In genomic region chr3L:19618072-19618958, dm6 we compare ENCODE assay signal across 1 fruit fly cellular context.
TF ChIP-seq lines count a peak whose summit lies in the region.

asf1 (plus strand) TSS chr3L:19618894.

TF ChIP-seq in whole organism, embryonic, 481 proteins besides CTCF, POLR2A, EP300 and RAD21 (continued from another document and continues in another):
- TF ChIP-seq CG5953 (GFP tag; IDR thresholded peaks at IDR 0.05; lab: Robert Waterston, UW) (no peak), bbx (GFP tag; IDR thresholded peaks at IDR 0.05; lab: Robert Waterston, UW; ENCODE audit: partially characterized antibody) (peak; percentile 76), Gug (GFP tag; IDR thresholded peaks at IDR 0.05; lab: Robert Waterston, UW) (no peak), CG12769 (tag; optimal IDR thresholded peaks at IDR 0.05; lab: Kevin White, UChicago) (no peak), CG17186 (GFP tag; optimal IDR thresholded peaks at IDR 0.05; lab: Kevin White, UChicago) (peak; percentile 40), CG14441 (GFP tag; IDR thresholded peaks at IDR 0.05; lab: Robert Waterston, UW) (no peak), Dll (GFP tag; IDR thresholded peaks at IDR 0.05; lab: Robert Waterston, UW; ENCODE audit: partially characterized antibody) (peak; percentile 88), Spps (tag; optimal IDR thresholded peaks at IDR 0.05; lab: Kevin White, UChicago) (no peak), Nf-YA (GFP tag; IDR thresholded peaks at IDR 0.05; lab: Robert Waterston, UW) (no peak), YL-1 (GFP tag; optimal IDR thresholded peaks at IDR 0.05; lab: Kevin White, UChicago) (peak; percentile 10), CG8478 (optimal IDR thresholded peaks at IDR 0.05; lab: Kevin White, UChicago) (no peak), Dad (GFP tag; optimal IDR thresholded peaks at IDR 0.05; lab: Kevin White, UChicago) (no peak), Blimp-1 (GFP tag; optimal IDR thresholded peaks at IDR 0.05; lab: Kevin White, UChicago) (no peak), repo (GFP tag; optimal IDR thresholded peaks at IDR 0.05; lab: Kevin White, UChicago) (no peak), Ravus (GFP tag; IDR thresholded peaks at IDR 0.05; lab: Robert Waterston, UW) (no peak), CG14710 (tag; optimal IDR thresholded peaks at IDR 0.05; lab: Kevin White, UChicago) (peak; percentile 67), CG1602 (GFP tag; optimal IDR thresholded peaks at IDR 0.05; lab: Kevin White, UChicago) (no peak), CG10565 (GFP tag; optimal IDR thresholded peaks at IDR 0.05; lab: Kevin White, UChicago) (no peak), pb (GFP tag; optimal IDR thresholded peaks at IDR 0.05; lab: Kevin White, UChicago) (no peak), CG10462 (GFP tag; optimal IDR thresholded peaks at IDR 0.05; lab: Kevin White, UChicago) (no peak), CG33557 (GFP tag; optimal IDR thresholded peaks at IDR 0.05; lab: Kevin White, UChicago) (no peak), psq (GFP tag; optimal IDR thresholded peaks at IDR 0.05; lab: Kevin White, UChicago) (no peak), PHDP (tag; optimal IDR thresholded peaks at IDR 0.05; lab: Kevin White, UChicago) (no peak), Lim3 (GFP tag; IDR thresholded peaks at IDR 0.05; lab: Robert Waterston, UW) (no peak), ato (GFP tag; IDR thresholded peaks at IDR 0.05; lab: Robert Waterston, UW; ENCODE audit: partially characterized antibody) (peak; percentile 45; the same call in 1 of the 2 replicates), Vsx1 (GFP tag; optimal IDR thresholded peaks at IDR 0.05; lab: Kevin White, UChicago) (no peak), CG12155 (GFP tag; optimal IDR thresholded peaks at IDR 0.05; lab: Kevin White, UChicago) (peak; percentile 33), row (GFP tag; IDR thresholded peaks at IDR 0.05; lab: Robert Waterston, UW) (peak; percentile 66; the same call in 2 of the 3 replicates), Six4 (GFP tag; optimal IDR thresholded peaks at IDR 0.05; lab: Kevin White, UChicago) (no peak), CG6254 (GFP tag; optimal IDR thresholded peaks at IDR 0.05; lab: Kevin White, UChicago) (no peak), CG9797 (GFP tag; optimal IDR thresholded peaks at IDR 0.05; lab: Kevin White, UChicago) (peak; percentile 88), toy (GFP tag; IDR thresholded peaks at IDR 0.05; lab: Robert Waterston, UW) (no peak), Lhr (GFP tag; optimal IDR thresholded peaks at IDR 0.05; lab: Kevin White, UChicago) (peak; percentile 67), Ets97D (GFP tag; optimal IDR thresholded peaks at IDR 0.05; lab: Kevin White, UChicago) (peak; percentile 59), z (GFP tag; IDR thresholded peaks at IDR 0.05; lab: Robert Waterston, UW) (no peak), ssp (GFP tag; IDR thresholded peaks at IDR 0.05; lab: Robert Waterston, UW) (no peak), bab2 (GFP tag; optimal IDR thresholded peaks at IDR 0.05; lab: Kevin White, UChicago) (peak; percentile 2), CG13287 (GFP tag; IDR thresholded peaks at IDR 0.05; lab: Robert Waterston, UW; ENCODE audit: partially characterized antibody) (peak; percentile 82), bsh (GFP tag; optimal IDR thresholded peaks at IDR 0.05; lab: Kevin White, UChicago) (no peak), CG10321 (GFP tag; IDR thresholded peaks at IDR 0.05; lab: Robert Waterston, UW) (no peak), CG13894 (tag; optimal IDR thresholded peaks at IDR 0.05; lab: Kevin White, UChicago) (no peak), CG7963 (GFP tag; IDR thresholded peaks at IDR 0.05; lab: Robert Waterston, UW; ENCODE audit: partially characterized antibody) (no peak; the same call in 2 of the 3 replicates), Elba2 (GFP tag; optimal IDR thresholded peaks at IDR 0.05; lab: Kevin White, UChicago) (no peak), pan (optimal IDR thresholded peaks at IDR 0.05; lab: Kevin White, UChicago) (no peak), pan (GFP tag; optimal IDR thresholded peaks at IDR 0.05 in 1 of 2, IDR thresholded peaks at IDR 0.05 in 1 of 2) (no peak), CG3847 (GFP tag; IDR thresholded peaks at IDR 0.05; lab: Robert Waterston, UW) (no peak; the same call in 1 of the 2 replicates), crp (GFP tag; optimal IDR thresholded peaks at IDR 0.05; lab: Kevin White, UChicago) (peak; percentile 91 to 93), CG9215 (GFP tag; IDR thresholded peaks at IDR 0.05; lab: Robert Waterston, UW) (no peak), CG11695 (GFP tag; IDR thresholded peaks at IDR 0.05; lab: Robert Waterston, UW) (no peak), CG2889 (GFP tag; IDR thresholded peaks at IDR 0.05; lab: Robert Waterston, UW) (no peak), CG16863 (GFP tag; optimal IDR thresholded peaks at IDR 0.05; lab: Kevin White, UChicago) (no peak), mam (GFP tag; optimal IDR thresholded peaks at IDR 0.05; lab: Kevin White, UChicago) (peak; percentile 29), Bgb (GFP tag; IDR thresholded peaks at IDR 0.05; lab: Robert Waterston, UW; ENCODE audit: partially characterized antibody) (peak; percentile 75), dysf (GFP tag; IDR thresholded peaks at IDR 0.05; lab: Robert Waterston, UW) (no peak), Hr3 (GFP tag; optimal IDR thresholded peaks at IDR 0.05; lab: Kevin White, UChicago) (no peak), CG17385 (GFP tag; optimal IDR thresholded peaks at IDR 0.05; lab: Kevin White, UChicago) (no peak), CG10979 (tag; optimal IDR thresholded peaks at IDR 0.05; lab: Kevin White, UChicago) (peak; percentile 19), Atf3 (GFP tag; optimal IDR thresholded peaks at IDR 0.05; lab: Kevin White, UChicago) (no peak), CG9609 (GFP tag; optimal IDR thresholded peaks at IDR 0.05; lab: Kevin White, UChicago) (no peak), CG1233 (GFP tag; optimal IDR thresholded peaks at IDR 0.05; lab: Kevin White, UChicago) (no peak), Dip2 (GFP tag; IDR thresholded peaks at IDR 0.05; lab: Robert Waterston, UW) (no peak), CG15514 (GFP tag; optimal IDR thresholded peaks at IDR 0.05; lab: Kevin White, UChicago) (peak; percentile 80), CG18476 (GFP tag; optimal IDR thresholded peaks at IDR 0.05; lab: Kevin White, UChicago) (no peak), CG11247 (GFP tag; IDR thresholded peaks at IDR 0.05; lab: Robert Waterston, UW) (no peak), CG8359 (GFP tag; optimal IDR thresholded peaks at IDR 0.05; lab: Kevin White, UChicago; ENCODE audit: borderline replicate concordance) (no peak), btn (GFP tag; optimal IDR thresholded peaks at IDR 0.05; lab: Kevin White, UChicago) (no peak), aop (GFP tag; IDR thresholded peaks at IDR 0.05; lab: Robert Waterston, UW) (no peak), dm (GFP tag; optimal IDR thresholded peaks at IDR 0.05; lab: Kevin White, UChicago) (no peak), trem (tag; optimal IDR thresholded peaks at IDR 0.05; lab: Kevin White, UChicago) (peak; percentile 47), Sin3A (optimal IDR thresholded peaks at IDR 0.05; lab: Kevin White, UChicago) (peak; percentile 89), gce (GFP tag; IDR thresholded peaks at IDR 0.05; lab: Robert Waterston, UW) (no peak), HmgZ (tag; optimal IDR thresholded peaks at IDR 0.05; lab: Kevin White, UChicago) (no peak), CG6683 (GFP tag; optimal IDR thresholded peaks at IDR 0.05; lab: Kevin White, UChicago) (no peak), sob (GFP tag; IDR thresholded peaks at IDR 0.05; lab: Robert Waterston, UW) (no peak), Hr51 (GFP tag; optimal IDR thresholded peaks at IDR 0.05; lab: Kevin White, UChicago) (peak in 1 of 2 experiments; percentile 3), CG3163 (GFP tag; optimal IDR thresholded peaks at IDR 0.05; lab: Kevin White, UChicago) (no peak), CG12104 (GFP tag; optimal IDR thresholded peaks at IDR 0.05; lab: Kevin White, UChicago) (no peak), prd (optimal IDR thresholded peaks at IDR 0.05; lab: Kevin White, UChicago) (no peak), prd (GFP tag; IDR thresholded peaks at IDR 0.05; lab: Robert Waterston, UW) (no peak), fd96Cb (tag; optimal IDR thresholded peaks at IDR 0.05; lab: Kevin White, UChicago) (no peak), Dip3 (GFP tag; optimal IDR thresholded peaks at IDR 0.05; lab: Kevin White, UChicago) (peak; percentile 27), tup (GFP tag; optimal IDR thresholded peaks at IDR 0.05; lab: Kevin White, UChicago) (no peak), tll (GFP tag; optimal IDR thresholded peaks at IDR 0.05; lab: Kevin White, UChicago) (peak in 1 of 2 experiments; percentile 54), croc (GFP tag; conservative IDR thresholded peaks at IDR 0.05; lab: Robert Waterston, UW) (no peak), trh (GFP tag; optimal IDR thresholded peaks at IDR 0.05; lab: Kevin White, UChicago) (no peak), CG3407 (GFP tag; optimal IDR thresholded peaks at IDR 0.05; lab: Kevin White, UChicago) (no peak), CG6813 (GFP tag; optimal IDR thresholded peaks at IDR 0.05; lab: Kevin White, UChicago) (no peak), CG30431 (GFP tag; optimal IDR thresholded peaks at IDR 0.05; lab: Kevin White, UChicago) (no peak), CG43689 (GFP tag; IDR thresholded peaks at IDR 0.05; lab: Robert Waterston, UW) (no peak), Deaf1 (tag; optimal IDR thresholded peaks at IDR 0.05; lab: Kevin White, UChicago) (no peak), CG6175 (GFP tag; IDR thresholded peaks at IDR 0.05; lab: Robert Waterston, UW) (no peak), sna (GFP tag; IDR thresholded peaks at IDR 0.05; lab: Robert Waterston, UW; ENCODE audit: partially characterized antibody) (peak; percentile 67), zen2 (GFP tag; IDR thresholded peaks at IDR 0.05; lab: Robert Waterston, UW; ENCODE audit: partially characterized antibody) (peak; percentile 45; the same call in 1 of the 3 replicates), gcm2 (GFP tag; optimal IDR thresholded peaks at IDR 0.05; lab: Kevin White, UChicago) (no peak), inv (GFP tag; IDR thresholded peaks at IDR 0.05; lab: Robert Waterston, UW; ENCODE audit: partially characterized antibody) (peak; percentile 71), Tbp (GFP tag; optimal IDR thresholded peaks at IDR 0.05; lab: Kevin White, UChicago) (no peak), fd3F (GFP tag; optimal IDR thresholded peaks at IDR 0.05; lab: Kevin White, UChicago) (no peak), ranshi (GFP tag; IDR thresholded peaks at IDR 0.05; lab: Robert Waterston, UW) (0 out of 2 replicates have a peak, but pooled peaks have one; percentile 7), ATbp (GFP tag; optimal IDR thresholded peaks at IDR 0.05; lab: Kevin White, UChicago) (no peak), CG8388 (GFP tag; optimal IDR thresholded peaks at IDR 0.05; lab: Kevin White, UChicago) (no peak), CG4730 (GFP tag; IDR thresholded peaks at IDR 0.05; lab: Robert Waterston, UW) (no peak), Ptx1 (GFP tag; IDR thresholded peaks at IDR 0.05; lab: Robert Waterston, UW) (no peak), Taf1 (GFP tag; IDR thresholded peaks at IDR 0.05; lab: Robert Waterston, UW) (no peak), unc-4 (GFP tag; IDR thresholded peaks at IDR 0.05; lab: Robert Waterston, UW; ENCODE audit: partially characterized antibody) (peak; percentile 73), salm (tag; optimal IDR thresholded peaks at IDR 0.05; lab: Kevin White, UChicago) (no peak), Eip74EF (GFP tag; optimal IDR thresholded peaks at IDR 0.05; lab: Kevin White, UChicago) (no peak), dmrt11E (tag; optimal IDR thresholded peaks at IDR 0.05; lab: Kevin White, UChicago) (no peak), fd64A (GFP tag; optimal IDR thresholded peaks at IDR 0.05; lab: Kevin White, UChicago) (no peak), Sox102F (GFP tag; optimal IDR thresholded peaks at IDR 0.05; lab: Kevin White, UChicago) (no peak), emc (GFP tag; optimal IDR thresholded peaks at IDR 0.05; lab: Kevin White, UChicago) (no peak), danr (GFP tag; IDR thresholded peaks at IDR 0.05; lab: Robert Waterston, UW) (no peak), CG17568 (GFP tag; optimal IDR thresholded peaks at IDR 0.05; lab: Kevin White, UChicago) (no peak), CG4820 (GFP tag; optimal IDR thresholded peaks at IDR 0.05; lab: Kevin White, UChicago) (no peak), chif (GFP tag; optimal IDR thresholded peaks at IDR 0.05; lab: Kevin White, UChicago) (no peak), CG6272 (GFP tag; IDR thresholded peaks at IDR 0.05; lab: Robert Waterston, UW) (no peak), eyg (GFP tag; optimal IDR thresholded peaks at IDR 0.05; lab: Kevin White, UChicago) (no peak), tap (tag; optimal IDR thresholded peaks at IDR 0.05; lab: Kevin White, UChicago) (no peak), lov (optimal IDR thresholded peaks at IDR 0.05; lab: Kevin White, UChicago) (no peak), lov (GFP tag; IDR thresholded peaks at IDR 0.05; lab: Robert Waterston, UW) (no peak), BtbVII (GFP tag; optimal IDR thresholded peaks at IDR 0.05; lab: Kevin White, UChicago) (no peak), NfI (GFP tag; optimal IDR thresholded peaks at IDR 0.05; lab: Kevin White, UChicago) (no peak), Myb (GFP tag; optimal IDR thresholded peaks at IDR 0.05; lab: Kevin White, UChicago) (peak; percentile 12), CG7556 (GFP tag; optimal IDR thresholded peaks at IDR 0.05; lab: Kevin White, UChicago) (peak; percentile 15), Fer1 (GFP tag; optimal IDR thresholded peaks at IDR 0.05; lab: Kevin White, UChicago) (no peak), Hr78 (GFP tag; optimal IDR thresholded peaks at IDR 0.05; lab: Kevin White, UChicago) (no peak), hbn (GFP tag; IDR thresholded peaks at IDR 0.05; lab: Robert Waterston, UW; ENCODE audit: partially characterized antibody) (peak; percentile 68), mld (GFP tag; IDR thresholded peaks at IDR 0.05; lab: Robert Waterston, UW; ENCODE audit: partially characterized antibody) (no peak; the same call in 2 of the 3 replicates), CG8290 (GFP tag; optimal IDR thresholded peaks at IDR 0.05; lab: Kevin White, UChicago) (peak; percentile 21), CG8290 (tag; optimal IDR thresholded peaks at IDR 0.05; lab: Kevin White, UChicago) (no peak), luna (GFP tag; optimal IDR thresholded peaks at IDR 0.05; lab: Kevin White, UChicago) (no peak), CG31388 (GFP tag; optimal IDR thresholded peaks at IDR 0.05; lab: Kevin White, UChicago) (no peak), CG34224 (GFP tag; IDR thresholded peaks at IDR 0.05; lab: Robert Waterston, UW; ENCODE audit: partially characterized antibody) (peak; percentile 72), Gsc (GFP tag; IDR thresholded peaks at IDR 0.05; lab: Robert Waterston, UW) (no peak), abd-A (tag; optimal IDR thresholded peaks at IDR 0.05; lab: Kevin White, UChicago) (no peak), CG4424 (GFP tag; optimal IDR thresholded peaks at IDR 0.05; lab: Kevin White, UChicago) (no peak)
